Fruit fly (Drosophila melanogaster) whole organism, embryonic: ENCODE data around the gene CG14006.

Experiments used
- Abd-B ChIP-seq: fragments of 200-800 bp; sonication (Bioruptor generic); optimal IDR thresholded peaks from 2 replicates; lab custom pipeline; 2018; ENCODE audit warnings: missing biosample characterization, mild to moderate bottlenecking, missing genetic modification characterization, moderate library complexity
- Awh ChIP-seq: fragments of 200-800 bp; sonication (Bioruptor generic); IDR thresholded peaks from 2 replicates; pipeline ENCODE4, ENCODE4 v1.3.6; 2022; ENCODE audit warnings: missing biosample characterization, missing genetic modification characterization
- BtbVII ChIP-seq: fragments of 200-800 bp; sonication (Bioruptor generic); optimal IDR thresholded peaks from 3 replicates; lab custom pipeline; 2017; ENCODE audit warnings: missing biosample characterization, mild to moderate bottlenecking, missing genetic modification characterization
- CG10267 ChIP-seq: fragments of 200-800 bp; sonication (Bioruptor generic); optimal IDR thresholded peaks from 2 replicates; lab custom pipeline; 2018; ENCODE audit warnings: missing biosample characterization, mild to moderate bottlenecking, missing genetic modification characterization, moderate library complexity
- CG10321 ChIP-seq: fragments of 200-800 bp; sonication (Bioruptor generic); IDR thresholded peaks from 2 replicates; pipeline ENCODE4 v1.3.6; 2022; ENCODE audit warnings: missing biosample characterization, missing genetic modification characterization
- CG11247 ChIP-seq: fragments of 200-800 bp; sonication (Bioruptor generic); IDR thresholded peaks from 2 replicates; pipeline ENCODE4 v1.3.6; 2022; ENCODE audit warnings: missing biosample characterization, missing genetic modification characterization
- CG11456 ChIP-seq: fragments of 200-800 bp; sonication (Bioruptor generic); IDR thresholded peaks from 3 replicates; pipeline ENCODE4 v1.3.6; 2022; ENCODE audit warnings: missing biosample characterization, missing genetic modification characterization
- CG13287 ChIP-seq: fragments of 200-800 bp; sonication (Bioruptor generic); IDR thresholded peaks from 2 replicates; pipeline ENCODE4 v1.3.6; 2022; ENCODE audit warnings: missing biosample characterization, missing genetic modification characterization; ENCODE audit not compliant: partially characterized antibody
- CG15479 ChIP-seq: fragments of 200-800 bp; sonication (Bioruptor generic); optimal IDR thresholded peaks from 3 replicates; lab custom pipeline; 2019; ENCODE audit warnings: missing biosample characterization, mild to moderate bottlenecking, missing genetic modification characterization, moderate library complexity
- CG16813 ChIP-seq: fragments of 200-800 bp; sonication (Bioruptor generic); IDR thresholded peaks from 3 replicates; pipeline ENCODE4 v1.3.6; 2022; ENCODE audit warnings: missing biosample characterization, missing genetic modification characterization; ENCODE audit not compliant: partially characterized antibody
- CG2120 ChIP-seq: fragments of 200-800 bp; sonication (Bioruptor generic); optimal IDR thresholded peaks from 3 replicates; lab custom pipeline; 2016; ENCODE audit warnings: missing biosample characterization, missing genetic modification characterization
- CG2202 ChIP-seq: fragments of 200-800 bp; sonication (Bioruptor generic); optimal IDR thresholded peaks from 2 replicates; lab custom pipeline; 2018; ENCODE audit warnings: missing biosample characterization, mild to moderate bottlenecking, missing genetic modification characterization
- CG30020 ChIP-seq: fragments of 200-800 bp; optimal IDR thresholded peaks from 2 replicates; lab custom pipeline; 2019; ENCODE audit warnings: missing biosample characterization, mild to moderate bottlenecking, missing genetic modification characterization, moderate library complexity
- CG30403 ChIP-seq: fragments of 200-800 bp; sonication (Bioruptor generic); optimal IDR thresholded peaks from 3 replicates; lab custom pipeline; 2016; ENCODE audit warnings: missing biosample characterization, missing genetic modification characterization
- CG34376 ChIP-seq: fragments of 200-800 bp; sonication (Bioruptor generic); optimal IDR thresholded peaks from 2 replicates; lab custom pipeline; 2018; ENCODE audit warnings: missing biosample characterization, mild to moderate bottlenecking, missing genetic modification characterization
- CG4282 ChIP-seq: fragments of 200-800 bp; sonication (Bioruptor generic); optimal IDR thresholded peaks from 2 replicates; lab custom pipeline; 2016; ENCODE audit warnings: missing biosample characterization, missing genetic modification characterization
- CG4617 ChIP-seq: fragments of 200-800 bp; sonication (Bioruptor generic); optimal IDR thresholded peaks from 3 replicates; lab custom pipeline; 2016; ENCODE audit warnings: missing biosample characterization, missing genetic modification characterization, borderline replicate concordance
- CG5180 ChIP-seq: fragments of 200-800 bp; sonication (Bioruptor generic); optimal IDR thresholded peaks from 3 replicates; lab custom pipeline; 2017; ENCODE audit warnings: missing biosample characterization, missing genetic modification characterization, mild to moderate bottlenecking, moderate library complexity, missing genetic modification reagents
- CG7556 ChIP-seq: fragments of 200-800 bp; sonication (Bioruptor generic); optimal IDR thresholded peaks from 2 replicates; lab custom pipeline; 2017; ENCODE audit warnings: missing biosample characterization, mild to moderate bottlenecking, missing genetic modification characterization
- CG9876 ChIP-seq: fragments of 200-800 bp; sonication (Bioruptor generic); optimal IDR thresholded peaks from 2 replicates; lab custom pipeline; 2016; ENCODE audit warnings: missing biosample characterization, missing genetic modification characterization
- Deaf1 ChIP-seq: fragments of 200-800 bp; optimal IDR thresholded peaks from 3 replicates; lab custom pipeline; 2019; ENCODE audit warnings: missing biosample characterization, mild to moderate bottlenecking, missing genetic modification characterization, moderate library complexity
- Drgx ChIP-seq: fragments of 200-800 bp; sonication (Bioruptor generic); IDR thresholded peaks from 2 replicates; pipeline ENCODE4 v1.3.6; 2022; ENCODE audit warnings: missing biosample characterization, missing genetic modification characterization
- Eip74EF ChIP-seq, 2 experiments: fragments of 200-800 bp in 1 of 2; fragments of >200 bp in 1 of 2; sonication (Bioruptor generic) in 1 of 2; optimal IDR thresholded peaks; 2 replicates each; lab custom pipeline; 2017 to 2019; ENCODE audit warnings: missing biosample characterization in 2 of 2, missing genetic modification characterization in 2 of 2, mild to moderate bottlenecking in 1 of 2, moderate library complexity in 1 of 2
- HLHmδ ChIP-seq: fragments of 200-800 bp; sonication (Bioruptor generic); optimal IDR thresholded peaks from 2 replicates; lab custom pipeline; 2018; ENCODE audit warnings: missing biosample characterization, mild to moderate bottlenecking, missing genetic modification characterization, moderate library complexity
- MTF-1 ChIP-seq: fragments of 200-800 bp; sonication (Bioruptor generic); optimal IDR thresholded peaks from 2 replicates; lab custom pipeline; 2018; ENCODE audit warnings: missing biosample characterization, mild to moderate bottlenecking, missing genetic modification characterization, borderline replicate concordance
- Oaz ChIP-seq: fragments of 200-800 bp; sonication (Bioruptor generic); IDR thresholded peaks from 2 replicates; pipeline ENCODE4 v1.3.6; 2022; ENCODE audit warnings: missing biosample characterization, missing genetic modification characterization
- Opbp ChIP-seq: fragments of 200-800 bp; sonication (Bioruptor generic); IDR thresholded peaks from 3 replicates; pipeline ENCODE4 v1.3.6; 2022; ENCODE audit warnings: missing biosample characterization, missing genetic modification characterization; ENCODE audit not compliant: partially characterized antibody
- Trl ChIP-seq, 3 experiments: fragments of >200 bp in 2 of 3; fragments of 200-800 bp in 1 of 3; sonication (Bioruptor generic) in 1 of 3; optimal IDR thresholded peaks; 2 replicates in 1 of 3; 3 replicates in 2 of 3; lab custom pipeline; 2016 to 2017; ENCODE audit warnings: missing biosample characterization in 1 of 3, missing genetic modification characterization in 1 of 3
- cg ChIP-seq: fragments of 200-800 bp; sonication (Bioruptor generic); optimal IDR thresholded peaks from 3 replicates; lab custom pipeline; 2019; ENCODE audit warnings: missing biosample characterization, mild to moderate bottlenecking, missing genetic modification characterization, moderate library complexity
- dmrt11E ChIP-seq: fragments of 200-800 bp; sonication (Bioruptor generic); optimal IDR thresholded peaks from 3 replicates; lab custom pipeline; 2018; ENCODE audit warnings: missing biosample characterization, mild to moderate bottlenecking, missing genetic modification characterization, moderate library complexity
- dysf ChIP-seq: fragments of 200-800 bp; sonication (Bioruptor generic); IDR thresholded peaks from 3 replicates; pipeline ENCODE4 v1.3.6; 2022; ENCODE audit warnings: missing biosample characterization, missing genetic modification characterization
- gsb-n ChIP-seq: fragments of 200-800 bp; sonication (Bioruptor generic); optimal IDR thresholded peaks from 3 replicates; lab custom pipeline; 2018; ENCODE audit warnings: missing biosample characterization, mild to moderate bottlenecking, missing genetic modification characterization
- jigr1 ChIP-seq: fragments of 200-800 bp; sonication (Bioruptor generic); IDR thresholded peaks from 3 replicates; pipeline ENCODE4 v1.3.6; 2022; ENCODE audit warnings: missing biosample characterization, missing genetic modification characterization
- jing ChIP-seq: fragments of 200-800 bp; sonication (Bioruptor generic); optimal IDR thresholded peaks from 2 replicates; lab custom pipeline; 2018; ENCODE audit warnings: missing biosample characterization, mild to moderate bottlenecking, missing genetic modification characterization
- ken ChIP-seq: fragments of 200-800 bp; sonication (Bioruptor generic); IDR thresholded peaks from 3 replicates; pipeline ENCODE4 v1.3.6; 2022; ENCODE audit warnings: missing biosample characterization, missing genetic modification characterization
- knrl ChIP-seq: fragments of 200-800 bp; sonication (Bioruptor generic); IDR thresholded peaks from 3 replicates; pipeline ENCODE4 v1.3.6; 2022; ENCODE audit warnings: missing biosample characterization, missing genetic modification characterization; ENCODE audit not compliant: partially characterized antibody
- oc ChIP-seq: fragments of 200-800 bp; sonication (Bioruptor generic); optimal IDR thresholded peaks from 2 replicates; lab custom pipeline; 2018; ENCODE audit warnings: missing biosample characterization, mild to moderate bottlenecking, missing genetic modification characterization, moderate library complexity
- org-1 ChIP-seq: fragments of 200-800 bp; sonication (Bioruptor generic); optimal IDR thresholded peaks from 2 replicates; lab custom pipeline; 2017; ENCODE audit warnings: missing biosample characterization, missing genetic modification characterization
- ranshi ChIP-seq: fragments of 200-800 bp; sonication (Bioruptor generic); IDR thresholded peaks from 2 replicates; pipeline ENCODE4 v1.3.6; 2022; ENCODE audit warnings: missing biosample characterization, missing genetic modification characterization
- repo ChIP-seq: fragments of 200-800 bp; sonication (Bioruptor generic); optimal IDR thresholded peaks from 2 replicates; lab custom pipeline; 2016; ENCODE audit warnings: missing biosample characterization, missing genetic modification characterization
- rib ChIP-seq: fragments of 200-800 bp; sonication (Bioruptor generic); IDR thresholded peaks from 2 replicates; pipeline ENCODE4 v1.3.6; 2022; ENCODE audit warnings: missing biosample characterization, missing genetic modification characterization
- sr ChIP-seq: fragments of 200-800 bp; sonication (Bioruptor generic); IDR thresholded peaks from 3 replicates; pipeline ENCODE4 v1.3.6; 2022; ENCODE audit warnings: missing biosample characterization, missing genetic modification characterization
- stc ChIP-seq: fragments of 200-800 bp; sonication (Bioruptor generic); IDR thresholded peaks from 2 replicates; pipeline ENCODE4 v1.3.6; 2022; ENCODE audit warnings: missing biosample characterization, missing genetic modification characterization
- tup ChIP-seq: fragments of 200-800 bp; sonication (Bioruptor generic); optimal IDR thresholded peaks from 2 replicates; lab custom pipeline; 2016; ENCODE audit warnings: missing biosample characterization, mild to moderate bottlenecking, missing genetic modification characterization, moderate library complexity
- vfl ChIP-seq: fragments of 200-800 bp; sonication (Bioruptor generic); optimal IDR thresholded peaks from 2 replicates; lab custom pipeline; 2016; ENCODE audit warnings: missing biosample characterization, missing genetic modification characterization
- vvl ChIP-seq: fragments of 200-800 bp; sonication (Bioruptor generic); IDR thresholded peaks from 2 replicates; pipeline ENCODE4 v1.3.6; 2022; ENCODE audit warnings: missing biosample characterization, missing genetic modification characterization
- z ChIP-seq: fragments of 200-800 bp; sonication (Bioruptor generic); IDR thresholded peaks from 3 replicates; pipeline ENCODE4 v1.3.6; 2022; ENCODE audit warnings: missing biosample characterization, missing genetic modification characterization
- zen ChIP-seq: fragments of 200-800 bp; sonication (Bioruptor generic); optimal IDR thresholded peaks from 3 replicates; lab custom pipeline; 2018; ENCODE audit warnings: missing biosample characterization, mild to moderate bottlenecking, missing genetic modification characterization, moderate library complexity
- zen2 ChIP-seq: fragments of 200-800 bp; sonication (Bioruptor generic); IDR thresholded peaks from 3 replicates; pipeline ENCODE4 v1.3.6; 2022; ENCODE audit warnings: missing biosample characterization, missing genetic modification characterization; ENCODE audit not compliant: partially characterized antibody

Gene CG14006

dm6 chr2L:5724521-5725023 lies 4.0 kb downstream of the CG14006 start, which contains the start of gene CG11030 (continued):
- no peak for TF ChIP-seq Oaz
- no peak for TF ChIP-seq CG2202 (tag; lab: Kevin White, UChicago)
- TF ChIP-seq rib (GFP tag; lab: Robert Waterston, UW), result no peak
- TF ChIP-seq CG15479 (GFP tag; lab: Kevin White, UChicago), result peak; percentile 54
- TF ChIP-seq ranshi (GFP tag; lab: Robert Waterston, UW), result 0 out of 2 replicates have a peak, but pooled peaks have one; percentile 5
- TF ChIP-seq Opbp (GFP tag; lab: Robert Waterston, UW), result peak; percentile 99
- TF ChIP-seq jing (GFP tag; lab: Kevin White, UChicago), result no peak
- TF ChIP-seq CG7556 (GFP tag; lab: Kevin White, UChicago), result no peak
- TF ChIP-seq dysf (GFP tag; lab: Robert Waterston, UW), result no peak
- TF ChIP-seq CG13287 (GFP tag; lab: Robert Waterston, UW), result peak; percentile 99
- TF ChIP-seq CG5180, result no peak
- peak in 1 of 2 experiments; percentile 12 for TF ChIP-seq Trl (optimal IDR thresholded peaks at IDR 0.05; lab: Kevin White, UChicago)
- no peak for TF ChIP-seq Trl (GFP tag; optimal IDR thresholded peaks at IDR 0.05; lab: Kevin White, UChicago)
- peak; percentile 26 for TF ChIP-seq CG10267 (tag; lab: Kevin White, UChicago)
- peak; percentile 53 for TF ChIP-seq cg (GFP tag; lab: Kevin White, UChicago)
- TF ChIP-seq Eip74EF (GFP tag; optimal IDR thresholded peaks at IDR 0.05; lab: Kevin White, UChicago), result no peak
- no peak; the same call in 2 of the 3 replicates for TF ChIP-seq z (GFP tag; lab: Robert Waterston, UW)
- TF ChIP-seq CG11456 (GFP tag; lab: Robert Waterston, UW), result peak; percentile 75; the same call in 1 of the 3 replicates
- no peak for TF ChIP-seq ken (GFP tag; lab: Robert Waterston, UW)
- TF ChIP-seq CG10321 (GFP tag; lab: Robert Waterston, UW), result no peak
- no peak for TF ChIP-seq tup (GFP tag; lab: Kevin White, UChicago)
- peak; percentile 99 for TF ChIP-seq CG16813 (GFP tag; lab: Robert Waterston, UW)
- peak; percentile 54; the same call in 1 of the 2 replicates for TF ChIP-seq CG11247 (GFP tag; lab: Robert Waterston, UW)
- TF ChIP-seq stc (GFP tag; lab: Robert Waterston, UW), result no peak
- TF ChIP-seq Abd-B, result no peak
- no peak for TF ChIP-seq sr (GFP tag; lab: Robert Waterston, UW)
- TF ChIP-seq org-1, result no peak
- no peak for TF ChIP-seq CG2120
- no peak for TF ChIP-seq vfl
- TF ChIP-seq zen (tag; lab: Kevin White, UChicago), result no peak
- no peak for TF ChIP-seq CG34376 (GFP tag; lab: Kevin White, UChicago)
- peak; percentile 17 for TF ChIP-seq CG30403 (GFP tag; lab: Kevin White, UChicago)
- TF ChIP-seq dmrt11E (tag; lab: Kevin White, UChicago), result no peak
- no peak for TF ChIP-seq repo (GFP tag; lab: Kevin White, UChicago)
- peak; percentile 98 for TF ChIP-seq knrl
- TF ChIP-seq zen2, result peak; percentile 98
- peak; percentile 39; the same call in 1 of the 2 replicates for TF ChIP-seq vvl
- peak; percentile 26 for TF ChIP-seq HLHmδ (GFP tag; lab: Kevin White, UChicago)
- TF ChIP-seq gsb-n (tag; lab: Kevin White, UChicago), result no peak
- peak; percentile 59 for TF ChIP-seq Deaf1
- TF ChIP-seq CG30020 (tag; lab: Kevin White, UChicago), result no peak
- TF ChIP-seq CG9876 (GFP tag; lab: Kevin White, UChicago), result no peak
- no peak for TF ChIP-seq BtbVII (GFP tag; lab: Kevin White, UChicago)
- no peak for TF ChIP-seq MTF-1 (GFP tag; lab: Kevin White, UChicago)
- TF ChIP-seq Awh, result no peak
- TF ChIP-seq CG4617 (GFP tag; lab: Kevin White, UChicago), result peak; percentile 15
- TF ChIP-seq CG4282, result peak; percentile 10
- TF ChIP-seq jigr1 (GFP tag; lab: Robert Waterston, UW), result no peak
- TF ChIP-seq oc (tag; lab: Kevin White, UChicago), result no peak
- no peak for TF ChIP-seq Drgx (GFP tag; lab: Robert Waterston, UW)
